Worm (Caenorhabditis elegans) whole organism, L1 larva: ENCODE measurements around the gene F07G6.8.
"Not testable (repeated sequence)": the region's sequence is repeated elsewhere in the genome, so short reads cannot be mapped to it uniquely, and the experiment has no call there.

Experiments
- C04F5.9 ChIP-seq: sonication (generic microtip); optimal IDR thresholded peaks from 2 replicates; lab custom pipeline; 2016; ENCODE audit warnings: missing genetic modification characterization, missing compliant biosample characterization
- F16B12.6 ChIP-seq: fragments of 150-350 bp; optimal IDR thresholded peaks from 2 replicates; lab custom pipeline; 2014; ENCODE audit warnings: missing biosample characterization, missing genetic modification characterization
- Y116A8C.19 ChIP-seq: sonication (generic microtip); optimal IDR thresholded peaks from 2 replicates; lab custom pipeline; 2016; ENCODE audit warnings: missing compliant biosample characterization, missing genetic modification characterization, borderline replicate concordance
- alr-1 ChIP-seq: fragments of 200-800 bp; sonication (Bioruptor generic); optimal IDR thresholded peaks from 2 replicates; lab custom pipeline; 2018; ENCODE audit warnings: borderline replicate concordance, mild to moderate bottlenecking, missing genetic modification characterization, missing compliant biosample characterization
- aly-2 ChIP-seq: fragments of 150-350 bp; optimal IDR thresholded peaks from 2 replicates; lab custom pipeline; 2014; ENCODE audit warnings: missing biosample characterization, missing genetic modification characterization
- blmp-1 ChIP-seq: fragments of 150-350 bp; optimal IDR thresholded peaks from 2 replicates; lab custom pipeline; 2014; ENCODE audit warnings: missing biosample characterization, missing genetic modification characterization
- ceh-63 ChIP-seq: fragments of 200-800 bp; sonication (Bioruptor generic); optimal IDR thresholded peaks from 2 replicates; lab custom pipeline; 2018; ENCODE audit warnings: mild to moderate bottlenecking, missing genetic modification characterization, missing compliant biosample characterization
- dsc-1 ChIP-seq: sonication (generic microtip); optimal IDR thresholded peaks from 2 replicates; lab custom pipeline; 2016; ENCODE audit warnings: mild to moderate bottlenecking, missing genetic modification characterization, missing compliant biosample characterization
- egl-27 ChIP-seq, 2 experiments: fragments of 150-350 bp in 1 of 2; sonication (generic microtip); optimal IDR thresholded peaks; 3 replicates each; lab custom pipeline; 2017 to 2018; ENCODE audit warnings: missing biosample characterization in 2 of 2, missing genetic modification characterization in 2 of 2, missing genetic modification reagents in 2 of 2
- fkh-10 ChIP-seq: sonication (generic microtip); optimal IDR thresholded peaks from 2 replicates; lab custom pipeline; 2017; ENCODE audit warnings: missing biosample characterization, missing genetic modification reagents, missing genetic modification characterization
- fkh-4 ChIP-seq: sonication (generic microtip); optimal IDR thresholded peaks from 2 replicates; lab custom pipeline; 2016; ENCODE audit warnings: missing compliant biosample characterization, missing genetic modification characterization, borderline replicate concordance
- hpl-2 ChIP-seq: fragments of 150-350 bp; optimal IDR thresholded peaks from 2 replicates; lab custom pipeline; 2014; ENCODE audit warnings: missing biosample characterization, missing genetic modification reagents, missing genetic modification characterization
- lin-13 ChIP-seq: fragments of 150-350 bp; optimal IDR thresholded peaks from 2 replicates; lab custom pipeline; 2014; ENCODE audit warnings: missing biosample characterization, missing genetic modification reagents, missing genetic modification characterization
- lin-14 ChIP-seq: fragments of 200-800 bp; sonication (Bioruptor generic); optimal IDR thresholded peaks from 2 replicates; lab custom pipeline; 2018; ENCODE audit warnings: mild to moderate bottlenecking, missing genetic modification characterization, moderate library complexity, missing compliant biosample characterization
- lin-15B ChIP-seq: fragments of 150-350 bp; sonication (generic microtip); optimal IDR thresholded peaks from 3 replicates; lab custom pipeline; 2014; ENCODE audit warnings: missing biosample characterization, missing genetic modification characterization
- nhr-12 ChIP-seq: sonication (generic microtip); optimal IDR thresholded peaks from 2 replicates; lab custom pipeline; 2017; ENCODE audit warnings: missing biosample characterization, missing genetic modification characterization
- nhr-28 ChIP-seq: fragments of 150-350 bp; optimal IDR thresholded peaks from 2 replicates; lab custom pipeline; 2014; ENCODE audit warnings: missing biosample characterization, missing genetic modification characterization
- nhr-77 ChIP-seq: fragments of 150-350 bp; optimal IDR thresholded peaks from 2 replicates; lab custom pipeline; 2014; ENCODE audit warnings: missing biosample characterization, missing genetic modification characterization
- nhr-90 ChIP-seq: sonication (generic microtip); optimal IDR thresholded peaks from 2 replicates; lab custom pipeline; 2016; ENCODE audit warnings: mild to moderate bottlenecking, missing genetic modification characterization, missing compliant biosample characterization; ENCODE audit not compliant: poor library complexity
- pag-3 ChIP-seq: sonication (generic microtip); optimal IDR thresholded peaks from 2 replicates; lab custom pipeline; 2017; ENCODE audit warnings: missing genetic modification characterization, mild to moderate bottlenecking, missing compliant biosample characterization, antibody characterized with exemption, borderline replicate concordance; ENCODE audit not compliant: insufficient read depth
- pax-3 ChIP-seq: fragments of 200-800 bp; sonication (Bioruptor generic); optimal IDR thresholded peaks from 2 replicates; lab custom pipeline; 2018; ENCODE audit warnings: mild to moderate bottlenecking, missing genetic modification characterization, moderate library complexity, missing compliant biosample characterization
- rnt-1 ChIP-seq: sonication (generic microtip); optimal IDR thresholded peaks from 2 replicates; lab custom pipeline; 2016; ENCODE audit warnings: mild to moderate bottlenecking, missing genetic modification characterization, moderate library complexity, missing compliant biosample characterization
- sup-37 ChIP-seq: fragments of 200-800 bp; sonication (Bioruptor generic); optimal IDR thresholded peaks from 2 replicates; lab custom pipeline; 2018; ENCODE audit warnings: mild to moderate bottlenecking, missing genetic modification characterization, missing compliant biosample characterization
- unc-62 ChIP-seq: fragments of 150-350 bp; optimal IDR thresholded peaks from 2 replicates; lab custom pipeline; 2014; ENCODE audit warnings: missing biosample characterization, missing genetic modification reagents, missing genetic modification characterization
- unc-86 ChIP-seq: sonication (generic microtip); optimal IDR thresholded peaks from 2 replicates; lab custom pipeline; 2016; ENCODE audit warnings: missing genetic modification characterization, missing compliant biosample characterization
- xbp-1 ChIP-seq: sonication (generic microtip); optimal IDR thresholded peaks from 2 replicates; lab custom pipeline; 2016; ENCODE audit warnings: missing genetic modification characterization, missing compliant biosample characterization
- zag-1 ChIP-seq: fragments of 150-350 bp; optimal IDR thresholded peaks from 2 replicates; lab custom pipeline; 2014; ENCODE audit warnings: missing biosample characterization, missing genetic modification characterization

The F07G6.8 gene

DNA sequence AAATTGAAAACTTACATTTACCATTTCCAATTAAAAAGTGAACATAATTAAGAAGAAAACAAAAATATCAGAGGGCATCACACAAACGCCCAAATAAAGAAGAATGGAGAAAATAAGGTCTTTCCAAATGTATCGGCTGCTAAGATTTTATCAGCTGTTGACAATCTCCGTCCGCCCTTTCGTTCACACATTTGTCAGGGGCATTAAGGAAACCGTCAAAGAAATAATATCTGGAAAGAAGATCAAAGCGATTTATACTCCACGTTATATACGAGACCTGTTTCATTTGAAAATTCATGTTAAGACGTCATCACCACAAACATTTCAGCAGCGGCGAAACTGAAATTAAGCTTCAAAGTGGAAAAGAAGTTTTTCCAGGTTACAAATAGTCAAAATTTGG lies 7.7 kb downstream of the F07G6.8 start, which contains the start of gene fbxa-52 (continued):
- TF ChIP-seq Y116A8C.19 (tag; lab: Kevin White, UChicago), result no peak

DNA sequence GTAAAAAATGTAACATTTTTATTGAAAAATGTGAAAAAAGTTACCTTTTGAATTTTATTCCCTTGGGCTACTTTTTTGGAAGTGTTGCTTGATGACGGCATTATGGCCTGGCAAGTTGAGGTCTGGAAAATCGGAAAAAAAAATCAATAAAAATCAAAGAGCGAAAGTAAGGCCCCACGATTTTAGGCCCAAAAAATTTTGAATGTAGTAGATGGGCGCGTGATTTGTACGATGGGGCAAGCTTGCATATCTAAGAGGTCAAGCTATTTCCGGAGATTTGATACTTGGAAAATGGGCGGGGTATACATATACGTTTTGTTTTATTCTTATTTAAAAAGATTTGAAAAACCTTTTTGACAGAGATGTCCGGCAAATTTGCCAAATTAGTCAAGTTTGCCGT lies 13.7 kb downstream of the F07G6.8 start, which contains the start of gene F07G6.5:
TSS of gene F07G6.5 (minus strand) at position 101 of the 400 bp plus-strand sequence.
- TF ChIP-seq xbp-1 (tag; lab: Kevin White, UChicago), result no peak
- TF ChIP-seq blmp-1 (tag; lab: Kevin White, UChicago), result no peak
- TF ChIP-seq ceh-63 (GFP tag; lab: Kevin White, UChicago), result no peak
- no peak for TF ChIP-seq pax-3 (tag; lab: Kevin White, UChicago)

DNA sequence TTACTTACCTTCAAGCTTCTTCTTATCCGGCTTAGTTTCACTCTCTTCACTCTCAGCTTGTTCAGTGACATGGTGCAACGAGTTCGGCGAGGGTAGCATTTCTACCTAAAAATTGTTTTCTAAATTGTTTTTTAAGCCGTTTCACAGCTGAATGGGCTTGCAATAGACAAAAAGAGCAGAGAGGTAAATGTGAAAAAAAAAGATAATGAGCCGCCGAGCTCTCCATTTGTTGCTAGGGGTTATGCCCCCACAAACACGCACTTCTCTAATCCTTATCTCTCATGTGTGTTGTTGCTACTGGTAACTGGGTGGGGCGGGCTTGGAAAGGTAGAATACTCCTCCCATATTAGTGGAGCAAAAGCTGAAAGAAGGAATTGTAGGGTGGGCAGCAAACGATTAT lies 16.4 kb downstream of the F07G6.8 start, which contains the start of gene C36C9.5:
TSS of gene C36C9.5 (minus strand) at position 101 of the 400 bp plus-strand sequence.
- no peak for TF ChIP-seq F16B12.6 (tag; lab: Kevin White, UChicago)

DNA sequence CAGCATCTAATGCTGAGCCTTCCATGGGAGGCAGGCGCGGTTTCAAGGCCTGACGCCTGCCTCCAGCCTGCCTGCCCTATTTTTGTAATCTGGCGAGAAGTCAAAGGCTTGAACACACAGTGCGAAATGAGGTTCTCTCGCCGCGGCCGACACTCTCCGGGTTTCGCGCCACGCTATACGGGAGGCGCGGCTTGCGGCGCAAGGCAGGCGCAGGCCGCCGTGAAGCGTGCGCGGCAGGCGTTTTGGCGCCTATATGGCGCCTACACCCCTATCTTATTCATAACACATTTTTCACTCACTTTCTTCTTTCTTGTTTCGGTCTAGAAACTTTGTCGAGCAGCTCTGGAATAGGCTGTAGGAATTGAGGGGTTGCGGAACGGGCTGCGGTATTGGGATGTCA lies 17.2 kb downstream of the F07G6.8 start:
- no peak for TF ChIP-seq nhr-12 (tag; lab: Kevin White, UChicago)
- no peak for TF ChIP-seq unc-62
- no peak for TF ChIP-seq alr-1 (tag; lab: Kevin White, UChicago)
- no peak for TF ChIP-seq zag-1 (tag; lab: Kevin White, UChicago)
- no peak for TF ChIP-seq egl-27 (tag; optimal IDR thresholded peaks at IDR 0.05; lab: Kevin White, UChicago)
- TF ChIP-seq dsc-1 (tag; lab: Kevin White, UChicago), result no peak
- no peak for TF ChIP-seq lin-14 (GFP tag; lab: Kevin White, UChicago)
- no peak for TF ChIP-seq nhr-77 (tag; lab: Kevin White, UChicago)
- no peak for TF ChIP-seq fkh-10 (GFP tag; lab: Kevin White, UChicago)

DNA sequence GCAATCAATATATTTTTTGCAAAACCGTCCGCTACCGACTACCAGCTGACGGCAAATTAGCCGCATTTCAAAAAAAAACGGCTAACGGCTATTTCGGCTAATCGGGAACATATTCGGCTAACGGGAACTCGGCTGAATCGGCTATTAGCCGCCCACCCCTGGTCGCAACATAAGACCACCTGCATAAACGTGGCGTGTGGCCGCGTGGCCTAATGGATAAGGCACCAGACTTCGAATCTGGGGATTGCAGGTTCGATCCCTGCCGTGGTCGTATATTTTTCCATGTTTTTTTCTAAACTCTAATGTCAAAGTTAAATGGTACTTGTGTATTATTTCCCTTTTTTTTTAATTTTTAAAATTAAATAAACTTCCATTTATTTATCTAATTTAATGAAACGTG lies 21.8 kb downstream of the F07G6.8 start:
- no peak for TF ChIP-seq fkh-4 (tag; lab: Kevin White, UChicago)
- no peak for TF ChIP-seq hpl-2 (GFP tag; lab: Kevin White, UChicago)
- TF ChIP-seq lin-15B (tag; lab: Kevin White, UChicago), result no peak
- no peak for TF ChIP-seq lin-14 (GFP tag; lab: Kevin White, UChicago)
- TF ChIP-seq nhr-90 (tag; lab: Kevin White, UChicago), result no peak
- TF ChIP-seq sup-37, result no peak
- no peak for TF ChIP-seq aly-2 (tag; lab: Kevin White, UChicago)

DNA sequence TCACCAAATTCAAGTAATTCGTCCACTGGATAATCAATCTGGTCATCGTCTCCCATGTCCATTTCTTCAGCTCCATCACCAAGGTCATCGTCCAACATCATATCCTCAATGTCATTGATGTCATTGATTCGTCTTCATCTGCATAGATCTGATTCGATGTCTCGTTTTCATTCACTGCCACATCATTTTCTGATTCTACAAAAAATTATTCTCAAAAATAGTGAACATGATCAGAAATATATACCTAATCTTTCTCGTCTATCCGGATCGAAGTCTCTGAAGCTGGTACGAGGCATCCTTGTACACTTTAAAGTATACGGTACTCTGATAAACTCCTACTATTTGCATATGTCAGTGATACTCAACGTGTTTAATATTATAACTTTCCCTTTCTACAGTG lies 23.4 kb downstream of the F07G6.8 start, which contains the start of gene C36C9.4:
TSS of gene C36C9.4 (minus strand) at position 101 of the 400 bp plus-strand sequence.
- not testable (repeated sequence) for TF ChIP-seq sup-37; nhr-28 (tag; lab: Kevin White, UChicago); C04F5.9 (tag; lab: Kevin White, UChicago)

DNA sequence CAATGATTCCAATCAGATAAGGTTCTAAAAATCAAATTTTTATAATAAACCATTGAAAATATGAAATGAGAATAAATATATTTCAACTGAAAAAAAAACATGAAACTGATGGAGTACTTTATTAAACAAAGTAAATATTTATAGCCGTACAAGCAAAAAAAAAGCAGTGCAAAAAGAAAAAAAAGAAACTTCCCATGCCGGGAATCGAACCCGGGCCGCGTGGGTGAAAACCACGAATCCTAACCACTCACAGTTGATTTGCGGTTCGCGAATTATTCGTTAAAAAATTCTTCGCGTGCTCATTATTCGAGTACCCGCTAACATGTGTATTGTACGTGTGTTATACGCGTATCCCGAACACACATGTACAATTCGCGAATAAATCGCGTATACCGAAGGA lies 29.4 kb downstream of the F07G6.8 start, which contains the start of gene C36C9.6:
TSS of gene C36C9.6 (minus strand) at position 101 of the 400 bp plus-strand sequence.
- TF ChIP-seq F16B12.6, unc-86, dsc-1 (tag; lab: Kevin White, UChicago): not testable (repeated sequence)

DNA sequence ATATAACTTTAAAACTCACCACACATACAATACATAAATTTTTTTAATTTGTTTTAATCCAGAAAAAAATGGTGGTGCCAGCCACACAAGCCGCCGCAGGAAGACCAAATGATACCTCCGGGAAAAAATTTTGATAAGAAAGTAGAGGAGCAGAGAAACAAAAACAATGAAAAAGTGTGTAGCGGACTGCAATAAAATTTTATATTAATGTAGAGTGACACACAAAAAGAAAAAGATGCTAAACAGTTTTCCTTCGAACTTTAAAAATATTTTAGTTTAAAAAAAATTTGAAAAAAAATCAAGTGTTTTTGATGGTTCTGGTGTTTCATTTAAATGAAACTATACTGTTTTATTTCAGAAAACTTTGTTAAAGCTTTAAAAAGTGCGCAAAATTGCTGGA lies 30.3 kb downstream of the F07G6.8 start, which contains the start of gene C36C9.12:
TSS of gene C36C9.12 (minus strand) at position 101 of the 400 bp plus-strand sequence.
- not testable (repeated sequence) for TF ChIP-seq lin-13 (GFP tag; lab: Kevin White, UChicago); rnt-1; pag-3 (tag; lab: Kevin White, UChicago)
